Worm (Caenorhabditis elegans) whole organism, L2 larva: Measurements from ENCODE around the gene srw-2.

Experiments used
- C34F6.9 ChIP-seq: fragments of 150-350 bp; optimal IDR thresholded peaks from 2 replicates; lab custom pipeline; 2014; ENCODE audit warnings: missing biosample characterization, missing genetic modification characterization
- F13H6.1 ChIP-seq: sonication (generic microtip); optimal IDR thresholded peaks from 2 replicates; lab custom pipeline; 2016; ENCODE audit warnings: missing genetic modification characterization, missing compliant biosample characterization
- R02D3.7 ChIP-seq: fragments of 150-350 bp; optimal IDR thresholded peaks from 2 replicates; lab custom pipeline; 2014; ENCODE audit warnings: missing biosample characterization, missing genetic modification characterization
- ZK546.5 ChIP-seq: sonication (generic microtip); optimal IDR thresholded peaks from 2 replicates; lab custom pipeline; 2017; ENCODE audit warnings: missing biosample characterization, missing genetic modification characterization
- alr-1 ChIP-seq: fragments of 150-350 bp; optimal IDR thresholded peaks from 2 replicates; lab custom pipeline; 2014; ENCODE audit warnings: missing biosample characterization, missing genetic modification characterization
- aly-2 ChIP-seq: fragments of 150-350 bp; optimal IDR thresholded peaks from 2 replicates; lab custom pipeline; 2014; ENCODE audit warnings: missing biosample characterization, missing genetic modification characterization
- ama-1 ChIP-seq: fragments of 150-350 bp; optimal IDR thresholded peaks from 2 replicates; lab custom pipeline; 2018; ENCODE audit warnings: inconsistent platforms
- blmp-1 ChIP-seq: sonication (generic microtip); optimal IDR thresholded peaks from 2 replicates; lab custom pipeline; 2017; ENCODE audit warnings: missing genetic modification characterization, mild to moderate bottlenecking, missing compliant biosample characterization, antibody characterized with exemption, moderate library complexity; ENCODE audit not compliant: insufficient read depth
- ceh-16 ChIP-seq: fragments of 150-350 bp; optimal IDR thresholded peaks from 2 replicates; lab custom pipeline; 2014; ENCODE audit warnings: missing biosample characterization, missing genetic modification characterization
- ceh-82 ChIP-seq: fragments of 150-350 bp; optimal IDR thresholded peaks from 2 replicates; lab custom pipeline; 2014; ENCODE audit warnings: missing biosample characterization, missing genetic modification characterization
- crh-2 ChIP-seq: sonication (generic microtip); optimal IDR thresholded peaks from 2 replicates; lab custom pipeline; 2017; ENCODE audit warnings: missing biosample characterization, missing genetic modification characterization
- elt-1 ChIP-seq: fragments of 150-350 bp; optimal IDR thresholded peaks from 2 replicates; lab custom pipeline; 2014; ENCODE audit warnings: missing biosample characterization, missing genetic modification characterization
- elt-3 ChIP-seq: sonication (generic microtip); optimal IDR thresholded peaks from 2 replicates; lab custom pipeline; 2017; ENCODE audit warnings: missing biosample characterization, missing genetic modification characterization
- fos-1 ChIP-seq: fragments of 150-350 bp; optimal IDR thresholded peaks from 2 replicates; lab custom pipeline; 2014; ENCODE audit warnings: missing biosample characterization, missing genetic modification characterization
- gmeb-1 ChIP-seq: fragments of 150-350 bp; optimal IDR thresholded peaks from 2 replicates; lab custom pipeline; 2014; ENCODE audit warnings: missing biosample characterization, missing genetic modification characterization
- lin-39 ChIP-seq: fragments of 150-350 bp; optimal IDR thresholded peaks from 2 replicates; lab custom pipeline; 2014; ENCODE audit warnings: missing biosample characterization, missing genetic modification reagents, missing genetic modification characterization
- mab-5 ChIP-seq: fragments of 150-350 bp; optimal IDR thresholded peaks from 2 replicates; lab custom pipeline; 2014; ENCODE audit warnings: missing biosample characterization, missing genetic modification characterization
- mbf-1 ChIP-seq: sonication (generic microtip); optimal IDR thresholded peaks from 2 replicates; lab custom pipeline; 2017; ENCODE audit warnings: missing biosample characterization, missing genetic modification characterization
- mdl-1 ChIP-seq, 2 experiments: fragments of 150-350 bp in 1 of 2; sonication (generic microtip) in 1 of 2; optimal IDR thresholded peaks; 2 replicates each; lab custom pipeline; 2017; ENCODE audit warnings: missing biosample characterization in 2 of 2, missing genetic modification characterization in 2 of 2
- nhr-10 ChIP-seq: sonication (generic microtip); optimal IDR thresholded peaks from 2 replicates; lab custom pipeline; 2017; ENCODE audit warnings: missing biosample characterization, missing genetic modification characterization
- nhr-11 ChIP-seq: fragments of 150-350 bp; optimal IDR thresholded peaks from 2 replicates; lab custom pipeline; 2014; ENCODE audit warnings: missing biosample characterization, missing genetic modification characterization
- nhr-129 ChIP-seq: fragments of 150-350 bp; optimal IDR thresholded peaks from 2 replicates; lab custom pipeline; 2014; ENCODE audit warnings: missing biosample characterization, missing genetic modification characterization
- nhr-23 ChIP-seq: fragments of 150-350 bp; optimal IDR thresholded peaks from 2 replicates; lab custom pipeline; 2014; ENCODE audit warnings: missing biosample characterization, missing genetic modification reagents, missing genetic modification characterization
- nhr-237 ChIP-seq: fragments of 150-350 bp; optimal IDR thresholded peaks from 2 replicates; lab custom pipeline; 2014; ENCODE audit warnings: missing biosample characterization, missing genetic modification characterization
- nhr-77 ChIP-seq: fragments of 150-350 bp; optimal IDR thresholded peaks from 2 replicates; lab custom pipeline; 2014; ENCODE audit warnings: missing biosample characterization, missing genetic modification characterization
- peb-1 ChIP-seq: fragments of 150-350 bp; optimal IDR thresholded peaks from 2 replicates; lab custom pipeline; 2014; ENCODE audit warnings: missing biosample characterization, missing genetic modification characterization
- sem-4 ChIP-seq: fragments of 150-350 bp; optimal IDR thresholded peaks from 2 replicates; lab custom pipeline; 2014; ENCODE audit warnings: missing biosample characterization, missing genetic modification reagents, missing genetic modification characterization
- sma-3 ChIP-seq: sonication (generic microtip); optimal IDR thresholded peaks from 2 replicates; lab custom pipeline; 2016; ENCODE audit warnings: missing genetic modification reagents, missing genetic modification characterization, missing compliant biosample characterization
- snpc-4 ChIP-seq: fragments of 150-350 bp; optimal IDR thresholded peaks from 2 replicates; lab custom pipeline; 2014; ENCODE audit warnings: missing biosample characterization, missing genetic modification characterization
- unc-39 ChIP-seq: fragments of 150-350 bp; optimal IDR thresholded peaks from 2 replicates; lab custom pipeline; 2014; ENCODE audit warnings: missing biosample characterization, missing genetic modification characterization
- unc-55 ChIP-seq: fragments of 150-350 bp; sonication (generic microtip); optimal IDR thresholded peaks from 3 replicates; lab custom pipeline; 2014; ENCODE audit warnings: missing biosample characterization, missing genetic modification reagents, missing genetic modification characterization
- ztf-4 ChIP-seq: fragments of 150-350 bp; optimal IDR thresholded peaks from 2 replicates; lab custom pipeline; 2014; ENCODE audit warnings: missing biosample characterization, missing genetic modification characterization

The srw-2 gene

DNA sequence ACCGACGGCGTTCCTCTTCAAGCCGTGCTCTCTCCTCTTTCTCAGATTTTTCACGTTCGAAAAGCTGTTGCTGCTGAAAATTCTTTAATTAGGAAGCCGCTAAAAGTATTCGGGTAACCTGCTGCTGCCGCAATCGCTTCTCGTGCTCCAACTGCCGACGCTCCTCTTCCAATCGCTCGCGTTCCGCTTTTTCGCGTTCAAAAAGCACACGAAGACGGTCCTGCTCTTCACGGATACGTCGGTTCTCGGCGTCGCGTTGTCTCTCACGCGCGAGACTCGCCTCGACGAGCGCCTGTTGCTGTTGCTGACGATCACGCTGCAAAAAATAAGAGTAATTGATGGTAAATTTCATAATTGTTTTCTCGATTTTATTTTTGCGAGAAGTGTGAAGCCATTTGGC lies 30.0 kb upstream of the srw-2 start:
- TF ChIP-seq ZK546.5 (no peak), mab-5 (no peak), sma-3 (GFP tag; lab: Kevin White, UChicago) (no peak), lin-39 (no peak), nhr-23 (no peak), F13H6.1 (no peak), nhr-237 (tag; lab: Kevin White, UChicago) (no peak), ama-1 (no peak), mbf-1 (no peak), ceh-82 (no peak)

- peak; percentile 43 for TF ChIP-seq nhr-129 (tag; lab: Kevin White, UChicago)
- TF ChIP-seq lin-39: no peak
- TF ChIP-seq C34F6.9 (tag; lab: Kevin White, UChicago): no peak
- no peak for TF ChIP-seq elt-1 (tag; lab: Kevin White, UChicago)
- TF ChIP-seq sem-4: no peak
These were observed 28.7 kb upstream of the srw-2 start for ce11 chrV:2801955-2802354.

DNA sequence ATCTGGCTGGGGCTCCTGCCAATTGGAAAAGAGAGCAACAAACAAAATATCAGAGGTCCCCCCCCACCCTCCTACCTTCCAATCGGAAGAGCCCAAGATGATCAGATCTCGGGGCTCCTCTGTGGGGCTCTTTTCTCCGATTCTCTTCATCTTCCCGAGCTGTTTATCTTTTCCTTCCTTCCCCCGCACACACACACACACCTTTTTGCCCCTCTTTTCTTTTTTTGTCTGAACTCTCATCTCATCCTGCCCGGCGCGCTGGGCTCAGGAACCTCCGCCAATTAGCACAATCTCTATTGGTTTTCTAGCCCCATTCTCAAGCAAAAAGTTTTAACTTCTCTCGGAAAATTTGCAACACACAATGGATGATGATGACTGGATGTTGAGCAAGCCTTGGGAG lies 27.4 kb upstream of the srw-2 start:
- TF ChIP-seq R02D3.7 (no peak), alr-1 (tag; lab: Kevin White, UChicago) (no peak), ceh-16 (tag; lab: Kevin White, UChicago) (no peak), unc-39 (tag; lab: Kevin White, UChicago) (no peak), ceh-82 (no peak), snpc-4 (tag; lab: Kevin White, UChicago) (no peak), nhr-11 (no peak), sem-4 (no peak), peb-1 (tag; lab: Kevin White, UChicago) (no peak), nhr-77 (tag; lab: Kevin White, UChicago) (no peak)
- TF ChIP-seq, all 48 proteins: peak for 0

DNA sequence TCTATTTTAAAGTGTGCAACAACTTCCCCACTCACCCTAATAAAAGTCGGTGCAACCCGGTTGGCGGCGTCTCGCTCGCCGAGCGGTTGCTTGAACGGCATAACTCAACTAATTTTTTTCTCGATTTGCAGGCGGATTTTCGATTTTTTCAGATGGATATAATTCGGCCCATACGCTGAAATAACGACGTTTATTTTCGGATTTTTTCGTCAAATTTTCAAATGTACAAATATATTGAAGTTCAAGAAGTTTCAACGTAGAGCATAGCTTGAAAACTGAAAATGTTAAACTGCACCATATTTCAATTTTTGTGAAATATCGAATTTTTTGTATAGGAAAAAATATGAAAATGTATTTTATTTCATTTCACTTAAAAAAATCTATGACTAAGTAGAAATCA lies 22.9 kb upstream of the srw-2 start, which contains the start of gene ketn-1:
Gene ketn-1, minus strand, starts transcription at position 101 of the 400 bp plus-strand sequence.
- no peak for TF ChIP-seq nhr-23
- no peak for TF ChIP-seq crh-2 (tag; lab: Kevin White, UChicago)
- TF ChIP-seq mdl-1 (tag; optimal IDR thresholded peaks at IDR 0.05; lab: Kevin White, UChicago): no peak
- TF ChIP-seq sma-3 (GFP tag; lab: Kevin White, UChicago): no peak
- TF ChIP-seq mab-5: no peak
- no peak for TF ChIP-seq nhr-11
- no peak for TF ChIP-seq C34F6.9 (tag; lab: Kevin White, UChicago)
- no peak for TF ChIP-seq unc-39 (tag; lab: Kevin White, UChicago)
- TF ChIP-seq sem-4: no peak
- TF ChIP-seq ztf-4 (tag; lab: Kevin White, UChicago): no peak

DNA sequence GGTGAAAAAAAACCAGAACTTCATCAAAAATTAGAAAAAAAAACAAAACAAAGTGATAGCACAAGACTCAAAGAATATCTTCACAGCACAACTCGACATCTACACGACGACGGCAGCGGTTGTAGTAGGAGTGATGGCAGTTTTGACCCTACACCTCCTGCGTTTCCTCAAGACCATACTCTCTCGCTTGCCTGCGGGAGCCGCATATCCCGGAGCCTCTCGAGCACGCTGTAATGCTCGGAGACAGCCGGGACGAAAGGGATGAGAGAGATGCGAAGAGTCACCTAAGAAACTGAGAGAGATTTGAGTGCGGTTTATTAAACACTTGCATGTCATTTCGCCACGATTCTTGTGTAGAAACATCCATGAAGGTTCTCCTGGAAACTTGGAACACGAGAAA lies 21.2 kb upstream of the srw-2 start:
- TF ChIP-seq nhr-23 (no peak), unc-39 (tag; lab: Kevin White, UChicago) (no peak), elt-3 (tag; lab: Kevin White, UChicago) (no peak), sma-3 (GFP tag; lab: Kevin White, UChicago) (no peak), F13H6.1 (peak; percentile 33), unc-55 (GFP tag; lab: Kevin White, UChicago) (no peak), mab-5 (no peak), nhr-129 (tag; lab: Kevin White, UChicago) (peak; percentile 31), aly-2 (no peak), nhr-10 (tag; lab: Kevin White, UChicago) (no peak)

DNA sequence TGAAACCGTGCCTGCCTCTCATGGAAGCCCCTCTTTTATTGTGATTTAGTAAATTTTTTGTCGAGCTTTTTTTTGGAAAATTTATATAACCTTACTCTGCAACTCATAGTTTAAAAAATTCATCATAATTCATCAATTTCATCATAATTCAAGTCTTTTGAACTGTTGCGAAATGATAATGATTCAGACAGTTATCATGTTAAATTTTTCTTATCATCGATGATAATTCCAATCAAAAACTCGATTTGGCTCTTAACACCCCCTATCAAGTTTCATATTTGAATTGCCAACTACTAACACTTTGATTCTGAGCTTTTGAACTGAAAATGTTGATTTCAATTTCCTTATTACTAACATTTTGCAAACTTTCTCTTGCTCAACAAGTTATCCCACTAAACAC lies 20.5 kb upstream of the srw-2 start, which contains the start of gene F54E2.1:
Gene F54E2.1, plus strand, starts transcription at position 235 of the 400 bp plus-strand sequence.
- peak; percentile 100 for TF ChIP-seq fos-1 (tag; lab: Kevin White, UChicago)
- TF ChIP-seq gmeb-1 (tag; lab: Kevin White, UChicago): peak; percentile 29
- no peak for TF ChIP-seq nhr-77 (tag; lab: Kevin White, UChicago)
- TF ChIP-seq crh-2 (tag; lab: Kevin White, UChicago): peak; percentile 20
- TF ChIP-seq, all 48 proteins: peak for 3

DNA sequence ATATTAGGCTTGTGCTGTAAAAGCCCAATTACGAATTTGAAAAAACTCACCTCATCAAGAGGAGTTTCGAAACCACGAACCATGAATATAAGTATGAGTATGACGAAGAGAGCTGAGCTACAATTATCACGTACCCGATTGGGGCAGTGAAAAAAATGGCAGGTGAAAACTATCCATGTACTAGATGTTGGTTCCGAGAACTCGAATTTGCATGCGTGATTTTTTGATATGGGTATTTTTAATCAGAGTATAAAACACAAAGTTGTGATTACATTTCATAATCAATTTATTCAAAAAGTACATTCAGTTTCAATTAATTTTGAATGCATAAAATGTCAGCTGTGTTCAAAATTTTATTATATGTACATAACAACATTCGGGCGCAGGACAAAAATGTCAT lies 16.8 kb upstream of the srw-2 start, which contains the start of gene F54E2.9:
Gene F54E2.9, minus strand, starts transcription at position 132 of the 400 bp plus-strand sequence.
- TF ChIP-seq C34F6.9 (tag; lab: Kevin White, UChicago): no peak
- no peak for TF ChIP-seq blmp-1 (tag; lab: Kevin White, UChicago)
- no peak for TF ChIP-seq elt-3 (tag; lab: Kevin White, UChicago)
- no peak for TF ChIP-seq nhr-77 (tag; lab: Kevin White, UChicago)
- no peak for TF ChIP-seq unc-55 (GFP tag; lab: Kevin White, UChicago)
- no peak for TF ChIP-seq nhr-23
